Worm (Caenorhabditis elegans): ENCODE data around the gene cest-33.
A peak's percentile ranks its signal among the peaks of the same experiment; 100 is the strongest.

The cest-33 gene

ce11 chrV:6398922-6399321, 33.5 kb upstream of the cest-33 start:
- TF ChIP-seq pqm-1 (tag; optimal IDR thresholded peaks at IDR 0.05) (peak; percentile 82), elt-2 (tag; optimal IDR thresholded peaks at IDR 0.05) (peak; percentile 94), eor-1 (tag; optimal IDR thresholded peaks at IDR 0.05) (no peak), jun-1 (tag; optimal IDR thresholded peaks at IDR 0.05) (peak; percentile 39)

- TF ChIP-seq hmg-11 (tag; optimal IDR thresholded peaks at IDR 0.05) (no peak), egl-5 (tag; optimal IDR thresholded peaks at IDR 0.05) (no peak), fos-1 (tag; optimal IDR thresholded peaks at IDR 0.05) (no peak), ceh-82 (tag; optimal IDR thresholded peaks at IDR 0.05) (no peak), unc-39 (tag; optimal IDR thresholded peaks at IDR 0.05) (no peak), eor-1 (tag; optimal IDR thresholded peaks at IDR 0.05) (no peak), pha-4 (tag; optimal IDR thresholded peaks at IDR 0.05) (no peak), ama-1 (optimal IDR thresholded peaks at IDR 0.05) (no peak), ceh-16 (tag; optimal IDR thresholded peaks at IDR 0.05) (no peak), lin-15B (tag; optimal IDR thresholded peaks at IDR 0.05) (no peak), ztf-4 (tag; optimal IDR thresholded peaks at IDR 0.05) (no peak), daf-12 (tag; optimal IDR thresholded peaks at IDR 0.05) (no peak)
Observed at ce11 chrV:6390163-6390562, 24.7 kb upstream of the cest-33 start, which contains the start of gene F57F4.1. F57F4.1 (plus strand) TSS chrV:6390463.

ce11 chrV:6389634-6390033, 24.2 kb upstream of the cest-33 start, which contains the start of gene F57F4.2:
F57F4.2 (minus strand) TSS chrV:6389734.
- no peak for TF ChIP-seq aly-2 (tag; optimal IDR thresholded peaks at IDR 0.05)
- TF ChIP-seq snpc-4 (tag; optimal IDR thresholded peaks at IDR 0.05), result no peak
- TF ChIP-seq nhr-67 (tag; optimal IDR thresholded peaks at IDR 0.05), result no peak
- TF ChIP-seq ztf-4 (tag; optimal IDR thresholded peaks at IDR 0.05), result no peak
- no peak for TF ChIP-seq elt-3 (tag; optimal IDR thresholded peaks at IDR 0.05)
- no peak for TF ChIP-seq lin-15B (tag; optimal IDR thresholded peaks at IDR 0.05)
- TF ChIP-seq mml-1 (tag; optimal IDR thresholded peaks at IDR 0.05), result no peak
- no peak for TF ChIP-seq nhr-76 (tag; optimal IDR thresholded peaks at IDR 0.05)
- no peak for TF ChIP-seq nhr-237 (tag; optimal IDR thresholded peaks at IDR 0.05)
- no peak for TF ChIP-seq jun-1 (tag; optimal IDR thresholded peaks at IDR 0.05)

- TF ChIP-seq nhr-76 (tag; optimal IDR thresholded peaks at IDR 0.05), result no peak
- no peak for TF ChIP-seq lin-39 (tag; optimal IDR thresholded peaks at IDR 0.05)
- no peak for TF ChIP-seq pqm-1 (tag; optimal IDR thresholded peaks at IDR 0.05)
- no peak for TF ChIP-seq sea-2 (GFP tag; optimal IDR thresholded peaks at IDR 0.05)
- TF ChIP-seq lin-15B (tag; optimal IDR thresholded peaks at IDR 0.05), result no peak
- no peak for TF ChIP-seq zag-1 (tag; optimal IDR thresholded peaks at IDR 0.05)
Observed at ce11 chrV:6385677-6386276, 20.3 kb upstream of the cest-33 start.

ce11 chrV:6374844-6375243, 9.4 kb upstream of the cest-33 start, which contains the start of gene F13H6.5:
F13H6.5 (minus strand) TSS chrV:6374944.
- TF ChIP-seq nhr-28 (tag; optimal IDR thresholded peaks at IDR 0.05), result no peak
- TF ChIP-seq pqm-1 (tag; optimal IDR thresholded peaks at IDR 0.05), result no peak
- no peak for TF ChIP-seq ceh-82 (tag; optimal IDR thresholded peaks at IDR 0.05)
- TF ChIP-seq nhr-11 (tag; optimal IDR thresholded peaks at IDR 0.05), result no peak
- TF ChIP-seq tbx-2 (tag; optimal IDR thresholded peaks at IDR 0.05), result no peak
- TF ChIP-seq nhr-77 (tag; optimal IDR thresholded peaks at IDR 0.05), result no peak
- no peak for TF ChIP-seq ceh-16 (tag; optimal IDR thresholded peaks at IDR 0.05)

- TF ChIP-seq elt-3 (tag; optimal IDR thresholded peaks at IDR 0.05) (peak in 1 of 3 experiments; percentile 24), hmg-11 (tag; optimal IDR thresholded peaks at IDR 0.05) (no peak)
Observed at ce11 chrV:6368494-6368893, 3.0 kb upstream of the cest-33 start.

- TF ChIP-seq egl-27 (tag; optimal IDR thresholded peaks at IDR 0.05), result no peak
- peak; percentile 51 for TF ChIP-seq elt-2 (tag; optimal IDR thresholded peaks at IDR 0.05)
- peak; percentile 13 for TF ChIP-seq pqm-1 (tag; optimal IDR thresholded peaks at IDR 0.05)
- no peak for TF ChIP-seq nhr-28 (tag; optimal IDR thresholded peaks at IDR 0.05)
Observed at ce11 chrV:6364806-6365205, 665 bp downstream of the cest-33 start.
